Worm (Caenorhabditis elegans): ENCODE data around the gene eak-4.

DNA sequence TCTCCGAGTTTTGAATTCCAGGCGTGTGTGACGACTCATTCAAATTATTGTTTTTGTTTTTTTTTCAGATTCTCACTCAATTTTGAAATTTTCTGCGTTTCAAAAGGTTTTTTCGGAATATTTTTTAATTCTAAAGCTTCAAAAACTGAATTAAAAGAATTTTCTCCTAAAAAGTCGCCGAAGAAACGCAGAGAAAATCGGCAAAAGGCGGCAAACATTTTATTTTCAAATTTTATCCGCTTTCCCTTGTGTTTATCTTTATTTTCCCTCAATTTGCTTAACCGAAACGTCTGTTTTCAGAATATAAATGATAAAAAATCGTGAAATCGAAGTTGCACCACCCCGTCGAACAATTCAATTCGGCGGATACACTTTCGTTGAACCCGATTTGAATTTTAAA, 34.8 kb downstream of the eak-4 start, which contains the start of gene him-6:
- TF ChIP-seq gei-8 (GFP tag; optimal IDR thresholded peaks at IDR 0.05): no peak
- no peak for TF ChIP-seq lin-15B (tag; optimal IDR thresholded peaks at IDR 0.05)
- no peak for TF ChIP-seq attf-4 (tag; optimal IDR thresholded peaks at IDR 0.05)
- TF ChIP-seq unc-39 (tag; optimal IDR thresholded peaks at IDR 0.05): no peak
- no peak for TF ChIP-seq sdz-12 (GFP tag; optimal IDR thresholded peaks at IDR 0.05)
- no peak for TF ChIP-seq unc-130 (GFP tag; optimal IDR thresholded peaks at IDR 0.05)
- no peak for TF ChIP-seq zfp-3 (GFP tag; conservative IDR thresholded peaks at IDR 0.05)
- TF ChIP-seq unc-62 (GFP tag; optimal IDR thresholded peaks at IDR 0.05 in 1 of 2): no peak
- no peak for TF ChIP-seq unc-62 (tag; optimal IDR thresholded peaks at IDR 0.05)
- TF ChIP-seq mes-2 (tag; optimal IDR thresholded peaks at IDR 0.05; ENCODE audit: poor library complexity, severe bottlenecking): no peak
- no peak for TF ChIP-seq nhr-111 (GFP tag; optimal IDR thresholded peaks at IDR 0.05)
- no peak for TF ChIP-seq set-16 (GFP tag; IDR thresholded peaks at IDR 0.05)
